Fruit fly (Drosophila melanogaster): ENCODE measurements around the gene Fum2.

Gene Fum2

DNA sequence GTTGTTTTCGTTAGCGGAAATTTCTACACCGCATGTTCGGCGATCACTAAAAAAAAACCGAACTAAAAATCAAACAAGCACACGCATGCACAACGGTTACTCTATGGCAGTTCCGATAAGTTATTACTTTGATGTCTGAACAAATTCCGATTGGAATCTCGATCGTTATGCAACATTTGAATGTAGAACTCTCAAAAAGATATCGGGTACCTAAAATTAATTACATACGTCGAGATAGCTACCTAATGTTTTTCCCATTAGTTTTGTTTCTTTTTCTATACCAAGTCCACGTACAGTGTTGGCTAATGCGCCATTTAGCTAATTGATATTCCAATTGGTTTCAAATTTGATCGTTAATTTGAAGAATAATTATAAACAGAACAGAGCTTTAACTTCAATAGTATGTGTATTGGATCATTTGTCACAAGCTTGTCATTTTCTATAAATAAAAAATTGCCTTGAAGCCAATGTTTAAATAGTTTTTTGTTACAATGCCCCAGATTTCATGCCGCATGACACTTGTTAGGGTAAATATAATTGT lies 19.5 kb downstream of the Fum2 start:
- no peak for TF ChIP-seq gcm (GFP tag; optimal IDR thresholded peaks at IDR 0.05)
- TF ChIP-seq gsb (GFP tag; IDR thresholded peaks at IDR 0.05) = no peak
- no peak for TF ChIP-seq Adf1 (GFP tag; IDR thresholded peaks at IDR 0.05)
- TF ChIP-seq hbn (GFP tag; IDR thresholded peaks at IDR 0.05; ENCODE audit: partially characterized antibody) = no peak
- no peak for TF ChIP-seq CG10565 (GFP tag; optimal IDR thresholded peaks at IDR 0.05)
- TF ChIP-seq wdn (GFP tag; IDR thresholded peaks at IDR 0.05) = no peak
- TF ChIP-seq chn (GFP tag; optimal IDR thresholded peaks at IDR 0.05) = no peak
- TF ChIP-seq Pdp1 (GFP tag; optimal IDR thresholded peaks at IDR 0.05) = peak in 1 of 2 experiments; percentile 86
- no peak for TF ChIP-seq Max (GFP tag; optimal IDR thresholded peaks at IDR 0.05)
- no peak for TF ChIP-seq Drgx (GFP tag; IDR thresholded peaks at IDR 0.05)
- peak; percentile 30 for TF ChIP-seq grn (GFP tag; optimal IDR thresholded peaks at IDR 0.05)
- TF ChIP-seq abd-A (tag; optimal IDR thresholded peaks at IDR 0.05) = no peak
- no peak for TF ChIP-seq crol (GFP tag; IDR thresholded peaks at IDR 0.05)
- TF ChIP-seq p53 (GFP tag; optimal IDR thresholded peaks at IDR 0.05) = peak; percentile 58
- no peak for TF ChIP-seq wek (GFP tag; optimal IDR thresholded peaks at IDR 0.05)
- no peak for TF ChIP-seq CG11723 (GFP tag; optimal IDR thresholded peaks at IDR 0.05)
- no peak for TF ChIP-seq eve (GFP tag; optimal IDR thresholded peaks at IDR 0.05)
- no peak for TF ChIP-seq Sry-β (GFP tag; optimal IDR thresholded peaks at IDR 0.05)
- no peak for TF ChIP-seq D19A (tag; optimal IDR thresholded peaks at IDR 0.05)
- no peak for TF ChIP-seq peb (GFP tag; IDR thresholded peaks at IDR 0.05)
- TF ChIP-seq CG42726 (GFP tag; IDR thresholded peaks at IDR 0.05; ENCODE audit: partially characterized antibody) = no peak
- TF ChIP-seq nerfin-2 (GFP tag; IDR thresholded peaks at IDR 0.05; ENCODE audit: partially characterized antibody) = no peak
- TF ChIP-seq Ada2b (GFP tag; IDR thresholded peaks at IDR 0.05) = no peak
- TF ChIP-seq fd96Cb (tag; optimal IDR thresholded peaks at IDR 0.05) = no peak
- TF ChIP-seq CG2202 (tag; optimal IDR thresholded peaks at IDR 0.05) = no peak
- peak; percentile 4 for TF ChIP-seq zen (tag; optimal IDR thresholded peaks at IDR 0.05)
- no peak for TF ChIP-seq pzg (GFP tag; optimal IDR thresholded peaks at IDR 0.05)
- no peak for TF ChIP-seq usp (GFP tag; optimal IDR thresholded peaks at IDR 0.05)
- TF ChIP-seq CG8765 (GFP tag; IDR thresholded peaks at IDR 0.05) = no peak
- TF ChIP-seq Hmx (GFP tag; optimal IDR thresholded peaks at IDR 0.05) = no peak
- TF ChIP-seq vfl (GFP tag; optimal IDR thresholded peaks at IDR 0.05) = no peak
- no peak for TF ChIP-seq CG13123 (GFP tag; optimal IDR thresholded peaks at IDR 0.05)
- no peak for TF ChIP-seq tna (GFP tag; IDR thresholded peaks at IDR 0.05; ENCODE audit: partially characterized antibody)
- no peak for TF ChIP-seq CG3281 (GFP tag; optimal IDR thresholded peaks at IDR 0.05)
- TF ChIP-seq emc (GFP tag; optimal IDR thresholded peaks at IDR 0.05) = no peak
- no peak for TF ChIP-seq HmgZ (tag; optimal IDR thresholded peaks at IDR 0.05)
- TF ChIP-seq TFAM (GFP tag; optimal IDR thresholded peaks at IDR 0.05) = no peak
- no peak for TF ChIP-seq Myb (GFP tag; optimal IDR thresholded peaks at IDR 0.05)
- TF ChIP-seq lab (GFP tag; optimal IDR thresholded peaks at IDR 0.05) = no peak
- peak in 1 of 2 experiments; percentile 89 for TF ChIP-seq insv (GFP tag; optimal IDR thresholded peaks at IDR 0.05)
- peak; percentile 86 for TF ChIP-seq Elba2 (GFP tag; optimal IDR thresholded peaks at IDR 0.05)
- no peak for TF ChIP-seq Hmr (GFP tag; optimal IDR thresholded peaks at IDR 0.05)
- TF ChIP-seq Sox102F (GFP tag; optimal IDR thresholded peaks at IDR 0.05) = no peak
- TF ChIP-seq CG16815 (GFP tag; optimal IDR thresholded peaks at IDR 0.05) = no peak
- TF ChIP-seq gem (tag; optimal IDR thresholded peaks at IDR 0.05) = no peak
